Fruit fly (Drosophila melanogaster) whole organism: ENCODE data around the gene CG14961.

Source experiments
- CG8478 ChIP-seq: fragments of >200 bp; optimal IDR thresholded peaks from 2 replicates; lab custom pipeline; 2018; ENCODE audit warnings: inconsistent platforms
- EcR ChIP-seq, 2 experiments: fragments of >200 bp; optimal IDR thresholded peaks; 2 replicates each; lab custom pipeline; 2017; ENCODE audit warnings: missing biosample characterization in 2 of 2, missing genetic modification characterization in 2 of 2, missing genetic modification reagents in 2 of 2
- pan ChIP-seq: fragments of >200 bp; optimal IDR thresholded peaks from 2 replicates; lab custom pipeline; 2017
- psq ChIP-seq: fragments of >200 bp; optimal IDR thresholded peaks from 2 replicates; lab custom pipeline; 2017
- usp ChIP-seq: fragments of >200 bp; optimal IDR thresholded peaks from 2 replicates; lab custom pipeline; 2017; ENCODE audit warnings: missing biosample characterization, missing genetic modification characterization, mixed read lengths

dm6 chr3L:3291159-3291558 lies 38.7 kb upstream of the CG14961 start, which contains the start of gene CG12009:
- TF ChIP-seq CG8478 (lab: Kevin White, UChicago) (no peak), psq (lab: Kevin White, UChicago) (no peak), pan (no peak), usp (GFP tag; lab: Kevin White, UChicago) (no peak), EcR (GFP tag; optimal IDR thresholded peaks at IDR 0.05; lab: Kevin White, UChicago) (no peak)
